Fruit fly (Drosophila melanogaster): ENCODE data around the gene CG43732.

The CG43732 gene

dm6 chr3R:18905921-18906878, 43.8 kb upstream of the CG43732 start, which contains the start of gene EndoA (continued):
- TF ChIP-seq Stat92E (GFP tag; optimal IDR thresholded peaks at IDR 0.05) (peak in 1 of 3 experiments; percentile 15), hth (optimal IDR thresholded peaks at IDR 0.05) (no peak), sens (GFP tag) (peak; percentile 46), Adf1 (GFP tag; IDR thresholded peaks at IDR 0.05) (peak; percentile 54), Hsf (GFP tag; optimal IDR thresholded peaks at IDR 0.05) (peak; percentile 5), CG12236 (GFP tag; optimal IDR thresholded peaks at IDR 0.05) (no peak), gt (GFP tag; IDR thresholded peaks at IDR 0.05) (no peak), Sry-δ (GFP tag; optimal IDR thresholded peaks at IDR 0.05) (peak; percentile 90), tup (GFP tag; optimal IDR thresholded peaks at IDR 0.05) (no peak), MESR4 (GFP tag; optimal IDR thresholded peaks at IDR 0.05) (peak; percentile 95), CG6254 (GFP tag; optimal IDR thresholded peaks at IDR 0.05) (peak; percentile 13), Kr (GFP tag; optimal IDR thresholded peaks at IDR 0.05) (no peak), grau (tag; optimal IDR thresholded peaks at IDR 0.05) (peak; percentile 66), Med (GFP tag) (peak; percentile 81), CG8388 (GFP tag; optimal IDR thresholded peaks at IDR 0.05) (peak; percentile 37), CG8290 (GFP tag; optimal IDR thresholded peaks at IDR 0.05) (no peak), CG8290 (tag; optimal IDR thresholded peaks at IDR 0.05) (peak in 1 of 2 experiments; percentile 63), Meics (GFP tag; optimal IDR thresholded peaks at IDR 0.05) (peak; percentile 61), CG10267 (tag; optimal IDR thresholded peaks at IDR 0.05) (peak; percentile 64), CG10147 (GFP tag; optimal IDR thresholded peaks at IDR 0.05) (peak; percentile 33), pan (optimal IDR thresholded peaks at IDR 0.05) (no peak), pan (GFP tag; optimal IDR thresholded peaks at IDR 0.05 in 1 of 2, IDR thresholded peaks at IDR 0.05 in 1 of 2) (peak in 1 of 2 experiments; percentile 64), CG30403 (GFP tag; optimal IDR thresholded peaks at IDR 0.05) (peak; percentile 40), chn (GFP tag; optimal IDR thresholded peaks at IDR 0.05) (no peak), CTCF (GFP tag; optimal IDR thresholded peaks at IDR 0.05) (peak; percentile 16), Scr (GFP tag; IDR thresholded peaks at IDR 0.05; ENCODE audit: partially characterized antibody) (peak; percentile 76), CG16813 (GFP tag; IDR thresholded peaks at IDR 0.05; ENCODE audit: partially characterized antibody) (peak; percentile 82), Xrp1 (GFP tag; IDR thresholded peaks at IDR 0.05) (peak; percentile 78), Mad (GFP tag; optimal IDR thresholded peaks at IDR 0.05) (no peak), E2f1 (GFP tag; IDR thresholded peaks at IDR 0.05) (peak; percentile 43; the same call in 1 of the 2 replicates), Taf1 (GFP tag; IDR thresholded peaks at IDR 0.05) (peak; percentile 25; the same call in 1 of the 2 replicates), Pdp1 (GFP tag; optimal IDR thresholded peaks at IDR 0.05) (peak in 1 of 2 experiments; percentile 16), Hmr (GFP tag; optimal IDR thresholded peaks at IDR 0.05) (peak; percentile 78), unc-4 (GFP tag; IDR thresholded peaks at IDR 0.05; ENCODE audit: partially characterized antibody) (peak; percentile 67), CG17829 (tag; optimal IDR thresholded peaks at IDR 0.05) (peak; percentile 72), Jarid2 (GFP tag; optimal IDR thresholded peaks at IDR 0.05) (peak; percentile 73), NC2β (GFP tag; optimal IDR thresholded peaks at IDR 0.05) (no peak), mam (GFP tag; optimal IDR thresholded peaks at IDR 0.05) (peak; percentile 8), CG11456 (GFP tag; IDR thresholded peaks at IDR 0.05) (peak; percentile 4; the same call in 1 of the 3 replicates), lilli (GFP tag; optimal IDR thresholded peaks at IDR 0.05) (peak; percentile 34), CG18011 (GFP tag; optimal IDR thresholded peaks at IDR 0.05) (no peak), CG13287 (GFP tag; IDR thresholded peaks at IDR 0.05; ENCODE audit: partially characterized antibody) (peak; percentile 83), CG12659 (GFP tag; optimal IDR thresholded peaks at IDR 0.05) (peak; percentile 83), Hr39 (optimal IDR thresholded peaks at IDR 0.05) (no peak), Rfx (GFP tag; IDR thresholded peaks at IDR 0.05) (peak; percentile 35), CG17912 (GFP tag; optimal IDR thresholded peaks at IDR 0.05) (no peak), CG4707 (GFP tag; optimal IDR thresholded peaks at IDR 0.05) (peak; percentile 85), chm (GFP tag; IDR thresholded peaks at IDR 0.05) (0 out of 2 replicates have a peak, but pooled peaks have one; percentile 28), gsb-n (tag; optimal IDR thresholded peaks at IDR 0.05) (peak; percentile 65)
